Fruit fly (Drosophila melanogaster) whole organism, embryonic: ENCODE measurements around the gene CG7806.

ENCODE experiments used
- Abd-B ChIP-seq: fragments of 200-800 bp; sonication (Bioruptor generic); optimal IDR thresholded peaks from 2 replicates; lab custom pipeline; 2018; ENCODE audit warnings: missing biosample characterization, mild to moderate bottlenecking, missing genetic modification characterization, moderate library complexity
- Adf1 ChIP-seq: fragments of 200-800 bp; sonication (Bioruptor generic); IDR thresholded peaks from 2 replicates; pipeline ENCODE4 v1.3.6; 2022; ENCODE audit warnings: missing biosample characterization, missing genetic modification characterization
- Atf6 ChIP-seq: fragments of 200-800 bp; sonication (Bioruptor generic); IDR thresholded peaks from 2 replicates; pipeline ENCODE4 v1.3.6; 2022; ENCODE audit warnings: missing biosample characterization, missing genetic modification characterization
- B-H2 ChIP-seq: fragments of 200-800 bp; sonication (Bioruptor generic); optimal IDR thresholded peaks from 2 replicates; lab custom pipeline; 2018; ENCODE audit warnings: missing biosample characterization, mild to moderate bottlenecking, missing genetic modification characterization
- CG10979 ChIP-seq: fragments of 200-800 bp; sonication (Bioruptor generic); optimal IDR thresholded peaks from 2 replicates; lab custom pipeline; 2018; ENCODE audit warnings: missing biosample characterization, mild to moderate bottlenecking, missing genetic modification characterization, moderate library complexity
- CG11093 ChIP-seq: fragments of 200-800 bp; sonication (Bioruptor generic); IDR thresholded peaks from 3 replicates; pipeline ENCODE4 v1.3.6; 2022; ENCODE audit warnings: missing biosample characterization, missing genetic modification characterization
- CG11723 ChIP-seq: fragments of 200-800 bp; sonication (Bioruptor generic); optimal IDR thresholded peaks from 2 replicates; lab custom pipeline; 2017; ENCODE audit warnings: missing biosample characterization, mild to moderate bottlenecking, missing genetic modification characterization
- CG13775 ChIP-seq: fragments of 200-800 bp; sonication (Bioruptor generic); optimal IDR thresholded peaks from 3 replicates; lab custom pipeline; 2017; ENCODE audit warnings: missing biosample characterization, mild to moderate bottlenecking, missing genetic modification characterization
- CG14710 ChIP-seq: fragments of 200-800 bp; sonication (Bioruptor generic); optimal IDR thresholded peaks from 3 replicates; lab custom pipeline; 2019; ENCODE audit warnings: missing biosample characterization, mild to moderate bottlenecking, missing genetic modification characterization, moderate library complexity
- CG15269 ChIP-seq: fragments of 200-800 bp; sonication (Bioruptor generic); optimal IDR thresholded peaks from 2 replicates; lab custom pipeline; 2018; ENCODE audit warnings: missing biosample characterization, mild to moderate bottlenecking, missing genetic modification characterization, moderate library complexity
- CG1602 ChIP-seq: fragments of 200-800 bp; sonication (Bioruptor generic); optimal IDR thresholded peaks from 3 replicates; lab custom pipeline; 2016; ENCODE audit warnings: missing biosample characterization, missing genetic modification characterization
- CG16813 ChIP-seq: fragments of 200-800 bp; sonication (Bioruptor generic); IDR thresholded peaks from 3 replicates; pipeline ENCODE4 v1.3.6; 2022; ENCODE audit warnings: missing biosample characterization, missing genetic modification characterization; ENCODE audit not compliant: partially characterized antibody
- CG30020 ChIP-seq: fragments of 200-800 bp; optimal IDR thresholded peaks from 2 replicates; lab custom pipeline; 2019; ENCODE audit warnings: missing biosample characterization, mild to moderate bottlenecking, missing genetic modification characterization, moderate library complexity
- CG30431 ChIP-seq: fragments of 200-800 bp; sonication (Bioruptor generic); optimal IDR thresholded peaks from 2 replicates; lab custom pipeline; 2017; ENCODE audit warnings: missing biosample characterization, missing genetic modification characterization
- CG4328 ChIP-seq: fragments of 200-800 bp; sonication (Bioruptor generic); optimal IDR thresholded peaks from 3 replicates; lab custom pipeline; 2017; ENCODE audit warnings: missing biosample characterization, missing genetic modification reagents, missing genetic modification characterization
- CG4404 ChIP-seq: fragments of 200-800 bp; sonication (Bioruptor generic); IDR thresholded peaks from 2 replicates; pipeline ENCODE4 v1.3.6; 2022; ENCODE audit warnings: missing biosample characterization, missing genetic modification characterization
- CG4854 ChIP-seq: fragments of 200-800 bp; sonication (Bioruptor generic); optimal IDR thresholded peaks from 2 replicates; lab custom pipeline; 2016; ENCODE audit warnings: missing biosample characterization, missing genetic modification characterization, inconsistent platforms
- CG5245 ChIP-seq: fragments of 200-800 bp; sonication (Bioruptor generic); optimal IDR thresholded peaks from 3 replicates; lab custom pipeline; 2016; ENCODE audit warnings: missing biosample characterization, missing genetic modification characterization
- CG6254 ChIP-seq: fragments of 200-800 bp; sonication (Bioruptor generic); optimal IDR thresholded peaks from 3 replicates; lab custom pipeline; 2017; ENCODE audit warnings: mild to moderate bottlenecking, missing biosample characterization, missing genetic modification reagents, missing genetic modification characterization
- CG6854 ChIP-seq: fragments of 200-800 bp; sonication (Bioruptor generic); optimal IDR thresholded peaks from 3 replicates; lab custom pipeline; 2017; ENCODE audit warnings: missing biosample characterization, mild to moderate bottlenecking, missing genetic modification characterization
- CG7839 ChIP-seq: fragments of 200-800 bp; sonication (Bioruptor generic); optimal IDR thresholded peaks from 3 replicates; lab custom pipeline; 2018; ENCODE audit warnings: missing biosample characterization, mild to moderate bottlenecking, missing genetic modification characterization, moderate library complexity
- CG8359 ChIP-seq: fragments of 200-800 bp; sonication (Bioruptor generic); optimal IDR thresholded peaks from 2 replicates; lab custom pipeline; 2017; ENCODE audit warnings: missing biosample characterization, mild to moderate bottlenecking, missing genetic modification characterization, borderline replicate concordance
- Ets97D ChIP-seq: fragments of 200-800 bp; sonication (Bioruptor generic); optimal IDR thresholded peaks from 3 replicates; lab custom pipeline; 2016; ENCODE audit warnings: missing biosample characterization, missing genetic modification characterization
- Gug ChIP-seq: fragments of 200-800 bp; sonication (Bioruptor generic); IDR thresholded peaks from 4 replicates; pipeline ENCODE4 v1.3.6; 2022; ENCODE audit warnings: missing biosample characterization, missing genetic modification characterization
- Hmr ChIP-seq: fragments of 200-800 bp; sonication (Bioruptor generic); optimal IDR thresholded peaks from 3 replicates; lab custom pipeline; 2017; ENCODE audit warnings: mild to moderate bottlenecking, missing biosample characterization, missing genetic modification reagents, missing genetic modification characterization
- Hmx ChIP-seq: fragments of 200-800 bp; sonication (Bioruptor generic); optimal IDR thresholded peaks from 2 replicates; lab custom pipeline; 2016; ENCODE audit warnings: missing biosample characterization, missing genetic modification characterization
- MBD-R2 ChIP-seq: fragments of 200-800 bp; sonication (Bioruptor generic); IDR thresholded peaks from 2 replicates; pipeline ENCODE4 v1.3.6; 2022; ENCODE audit warnings: missing biosample characterization, missing genetic modification characterization
- Mes4 ChIP-seq: fragments of 200-800 bp; sonication (Bioruptor generic); optimal IDR thresholded peaks from 2 replicates; lab custom pipeline; 2016; ENCODE audit warnings: missing biosample characterization, missing genetic modification characterization
- Optix ChIP-seq: fragments of 200-800 bp; sonication (Bioruptor generic); IDR thresholded peaks from 3 replicates; pipeline ENCODE4 v1.3.6; 2022; ENCODE audit warnings: missing biosample characterization, missing genetic modification characterization
- Ravus ChIP-seq: fragments of 200-800 bp; sonication (Bioruptor generic); IDR thresholded peaks from 2 replicates; pipeline ENCODE4 v1.3.6; 2022; ENCODE audit warnings: missing biosample characterization, missing genetic modification characterization
- Side ChIP-seq: fragments of 200-800 bp; sonication (Bioruptor generic); optimal IDR thresholded peaks from 2 replicates; lab custom pipeline; 2016; ENCODE audit warnings: missing biosample characterization, missing genetic modification characterization
- Sox102F ChIP-seq: fragments of 200-800 bp; sonication (Bioruptor generic); optimal IDR thresholded peaks from 2 replicates; lab custom pipeline; 2018; ENCODE audit warnings: missing biosample characterization, mild to moderate bottlenecking, missing genetic modification characterization, moderate library complexity
- Sry-δ ChIP-seq: fragments of 200-800 bp; sonication (Bioruptor generic); optimal IDR thresholded peaks from 2 replicates; lab custom pipeline; 2016; ENCODE audit warnings: missing biosample characterization, missing genetic modification characterization
- ab ChIP-seq: fragments of 200-800 bp; sonication (Bioruptor generic); optimal IDR thresholded peaks from 2 replicates; lab custom pipeline; 2016; ENCODE audit warnings: missing biosample characterization, missing genetic modification characterization
- ac ChIP-seq: fragments of 200-800 bp; sonication (Bioruptor generic); optimal IDR thresholded peaks from 3 replicates; lab custom pipeline; 2017; ENCODE audit warnings: missing biosample characterization, mild to moderate bottlenecking, missing genetic modification characterization
- cato ChIP-seq: fragments of 200-800 bp; sonication (Bioruptor generic); optimal IDR thresholded peaks from 2 replicates; lab custom pipeline; 2016; ENCODE audit warnings: missing biosample characterization, missing genetic modification characterization, borderline replicate concordance
- caup ChIP-seq: fragments of 200-800 bp; sonication (Bioruptor generic); optimal IDR thresholded peaks from 3 replicates; lab custom pipeline; 2017; ENCODE audit warnings: missing biosample characterization, mild to moderate bottlenecking, missing genetic modification characterization, moderate library complexity; ENCODE audit not compliant: severe bottlenecking
- corto ChIP-seq: fragments of 200-800 bp; sonication (Bioruptor generic); optimal IDR thresholded peaks from 2 replicates; lab custom pipeline; 2016; ENCODE audit warnings: missing biosample characterization, mild to moderate bottlenecking, missing genetic modification characterization, moderate library complexity
- crol ChIP-seq: fragments of 200-800 bp; sonication (Bioruptor generic); IDR thresholded peaks from 2 replicates; pipeline ENCODE4 v1.3.6; 2022; ENCODE audit warnings: missing biosample characterization, missing genetic modification characterization
- en ChIP-seq: fragments of 200-800 bp; sonication (Bioruptor generic); optimal IDR thresholded peaks from 2 replicates; lab custom pipeline; 2016; ENCODE audit warnings: missing biosample characterization, missing genetic modification characterization
- gcm2 ChIP-seq: fragments of 200-800 bp; sonication (Bioruptor generic); optimal IDR thresholded peaks from 2 replicates; lab custom pipeline; 2016; ENCODE audit warnings: missing biosample characterization, missing genetic modification characterization
- hb ChIP-seq: fragments of 200-800 bp; sonication (Bioruptor generic); IDR thresholded peaks from 3 replicates; pipeline ENCODE4 v1.3.6; 2022; ENCODE audit warnings: missing biosample characterization, missing genetic modification characterization; ENCODE audit not compliant: partially characterized antibody
- hth ChIP-seq: fragments of >200 bp; optimal IDR thresholded peaks from 2 replicates; lab custom pipeline; 2017; ENCODE audit warnings: inconsistent platforms
- lmd ChIP-seq: fragments of 200-800 bp; sonication (Bioruptor generic); IDR thresholded peaks from 2 replicates; pipeline ENCODE4 v1.3.6; 2022; ENCODE audit warnings: missing biosample characterization, missing genetic modification characterization
- phol ChIP-seq: fragments of 200-800 bp; sonication (Bioruptor generic); optimal IDR thresholded peaks from 3 replicates; lab custom pipeline; 2018; ENCODE audit warnings: missing biosample characterization, mild to moderate bottlenecking, missing genetic modification characterization, moderate library complexity
- sens ChIP-seq: fragments of 200-800 bp; sonication (Bioruptor generic); peaks from one replicate; lab custom pipeline; 2016; ENCODE audit warnings: missing biosample characterization, missing genetic modification characterization
- tgo ChIP-seq: fragments of 200-800 bp; sonication (Bioruptor generic); IDR thresholded peaks from 3 replicates; pipeline ENCODE4 v1.3.6; 2022; ENCODE audit warnings: missing biosample characterization, missing genetic modification characterization
- twi ChIP-seq: fragments of 200-800 bp; optimal IDR thresholded peaks from 2 replicates; lab custom pipeline; 2019; ENCODE audit warnings: missing biosample characterization, mild to moderate bottlenecking, missing genetic modification characterization, moderate library complexity
- unpg ChIP-seq: fragments of 200-800 bp; sonication (Bioruptor generic); optimal IDR thresholded peaks from 3 replicates; lab custom pipeline; 2018; ENCODE audit warnings: missing biosample characterization, mild to moderate bottlenecking, missing genetic modification characterization, moderate library complexity
- vnd ChIP-seq: fragments of 200-800 bp; sonication (Bioruptor generic); IDR thresholded peaks from 3 replicates; pipeline ENCODE4 v1.3.6; 2022; ENCODE audit warnings: missing biosample characterization, missing genetic modification characterization; ENCODE audit not compliant: partially characterized antibody

CG7806 gene

dm6 chr2L:8326414-8327271 lies 15.4 kb downstream of the CG7806 start (continued):
- no peak for TF ChIP-seq Ets97D
- no peak for TF ChIP-seq CG13775 (GFP tag; lab: Kevin White, UChicago)
- TF ChIP-seq crol, result no peak
- no peak for TF ChIP-seq CG30431 (GFP tag; lab: Kevin White, UChicago)
- no peak for TF ChIP-seq CG16813 (GFP tag; lab: Robert Waterston, UW)
- TF ChIP-seq CG14710 (tag; lab: Kevin White, UChicago), result no peak
- no peak for TF ChIP-seq MBD-R2 (GFP tag; lab: Robert Waterston, UW)
- no peak for TF ChIP-seq CG6254 (GFP tag; lab: Kevin White, UChicago)
- TF ChIP-seq B-H2 (GFP tag; lab: Kevin White, UChicago), result no peak
- no peak for TF ChIP-seq Optix
- no peak for TF ChIP-seq Sry-δ
- no peak for TF ChIP-seq corto (GFP tag; lab: Kevin White, UChicago)
- no peak for TF ChIP-seq CG5245 (GFP tag; lab: Kevin White, UChicago)
- TF ChIP-seq unpg (GFP tag; lab: Kevin White, UChicago), result peak; percentile 31
- TF ChIP-seq CG11093 (GFP tag; lab: Robert Waterston, UW), result no peak
- no peak for TF ChIP-seq CG1602 (GFP tag; lab: Kevin White, UChicago)
- peak; percentile 60 for TF ChIP-seq Hmr (GFP tag; lab: Kevin White, UChicago)
- no peak for TF ChIP-seq gcm2 (GFP tag; lab: Kevin White, UChicago)
- no peak for TF ChIP-seq CG8359 (GFP tag; lab: Kevin White, UChicago)
- TF ChIP-seq Ravus (GFP tag; lab: Robert Waterston, UW), result no peak
- TF ChIP-seq CG7839, result peak; percentile 41
- no peak for TF ChIP-seq ab (GFP tag; lab: Kevin White, UChicago)
- TF ChIP-seq Sox102F (GFP tag; lab: Kevin White, UChicago), result peak; percentile 33
- no peak for TF ChIP-seq CG4854 (GFP tag; lab: Kevin White, UChicago)
- TF ChIP-seq en (GFP tag; lab: Kevin White, UChicago), result no peak
- TF ChIP-seq vnd (GFP tag; lab: Robert Waterston, UW), result no peak
- TF ChIP-seq lmd (GFP tag; lab: Robert Waterston, UW), result no peak
- TF ChIP-seq hth (lab: Kevin White, UChicago), result no peak
- peak; percentile 18 for TF ChIP-seq sens (GFP tag; lab: Kevin White, UChicago)
- no peak for TF ChIP-seq hb (GFP tag; lab: Robert Waterston, UW)
- no peak for TF ChIP-seq CG6854
- no peak for TF ChIP-seq Abd-B
- TF ChIP-seq CG30020 (tag; lab: Kevin White, UChicago), result no peak
- no peak for TF ChIP-seq caup
- no peak for TF ChIP-seq ac (GFP tag; lab: Kevin White, UChicago)
- no peak for TF ChIP-seq phol (tag; lab: Kevin White, UChicago)
- no peak for TF ChIP-seq CG11723 (GFP tag; lab: Kevin White, UChicago)
- peak; percentile 53 for TF ChIP-seq CG15269 (tag; lab: Kevin White, UChicago)
- TF ChIP-seq tgo (GFP tag; lab: Robert Waterston, UW), result peak; percentile 28; the same call in 1 of the 3 replicates
- TF ChIP-seq Hmx, result no peak
- no peak for TF ChIP-seq Gug (GFP tag; lab: Robert Waterston, UW)
- no peak for TF ChIP-seq Atf6
- no peak for TF ChIP-seq cato (GFP tag; lab: Kevin White, UChicago)
- TF ChIP-seq Side (GFP tag; lab: Kevin White, UChicago), result no peak
- TF ChIP-seq Mes4 (GFP tag; lab: Kevin White, UChicago), result no peak
- TF ChIP-seq CG10979, result no peak
- TF ChIP-seq Adf1 (GFP tag; lab: Robert Waterston, UW), result no peak
- TF ChIP-seq CG4404 (GFP tag; lab: Robert Waterston, UW), result no peak
- no peak for TF ChIP-seq twi (tag; lab: Kevin White, UChicago)
- TF ChIP-seq CG4328 (GFP tag; lab: Kevin White, UChicago), result no peak
